Worm (Caenorhabditis elegans) whole organism, mixed stage, embryonic: ENCODE results near the gene Y73F8A.36.

Experiments
- M03D4.4 ChIP-seq: sonication (generic microtip); optimal IDR thresholded peaks from 2 replicates; lab custom pipeline; 2017; ENCODE audit warnings: mild to moderate bottlenecking, missing genetic modification characterization, missing compliant biosample characterization
- blmp-1 ChIP-seq: fragments of 150-350 bp; optimal IDR thresholded peaks from 2 replicates; lab custom pipeline; 2014; ENCODE audit warnings: missing biosample characterization, missing genetic modification characterization
- ceh-39 ChIP-seq: fragments of 150-350 bp; optimal IDR thresholded peaks from 2 replicates; lab custom pipeline; 2014; ENCODE audit warnings: missing biosample characterization, missing genetic modification characterization
- ceh-43 ChIP-seq: fragments of 200-800 bp; sonication (Bioruptor generic); optimal IDR thresholded peaks from 2 replicates; lab custom pipeline; 2018; ENCODE audit warnings: mild to moderate bottlenecking, missing genetic modification characterization, moderate library complexity, missing compliant biosample characterization
- ceh-83 ChIP-seq: fragments of 200-800 bp; sonication (Bioruptor generic); optimal IDR thresholded peaks from 2 replicates; lab custom pipeline; 2018; ENCODE audit warnings: mild to moderate bottlenecking, missing genetic modification characterization, missing compliant biosample characterization
- ces-1 ChIP-seq: fragments of 150-350 bp; optimal IDR thresholded peaks from 2 replicates; lab custom pipeline; 2014; ENCODE audit warnings: missing biosample characterization, missing genetic modification reagents, missing genetic modification characterization
- cnd-1 ChIP-seq: fragments of 200-800 bp; sonication (Bioruptor generic); optimal IDR thresholded peaks from 2 replicates; lab custom pipeline; 2018; ENCODE audit warnings: mild to moderate bottlenecking, missing genetic modification characterization, missing compliant biosample characterization
- drap-1 ChIP-seq: fragments of 200-800 bp; sonication (Bioruptor generic); optimal IDR thresholded peaks from 3 replicates; lab custom pipeline; 2018; ENCODE audit warnings: mild to moderate bottlenecking, missing genetic modification characterization, missing compliant biosample characterization
- elt-1 ChIP-seq: sonication (generic microtip); optimal IDR thresholded peaks from 2 replicates; lab custom pipeline; 2017; ENCODE audit warnings: missing genetic modification characterization, mild to moderate bottlenecking, missing compliant biosample characterization, antibody characterized with exemption, moderate library complexity, borderline replicate concordance; ENCODE audit not compliant: insufficient read depth
- elt-3 ChIP-seq: fragments of 150-350 bp; optimal IDR thresholded peaks from 2 replicates; lab custom pipeline; 2014; ENCODE audit warnings: missing biosample characterization, missing genetic modification characterization
- flh-1 ChIP-seq: fragments of 200-800 bp; sonication (Bioruptor generic); optimal IDR thresholded peaks from 2 replicates; lab custom pipeline; 2018; ENCODE audit warnings: mild to moderate bottlenecking, missing genetic modification characterization, moderate library complexity, missing compliant biosample characterization
- ham-2 ChIP-seq: fragments of 200-800 bp; sonication (Bioruptor generic); optimal IDR thresholded peaks from 2 replicates; lab custom pipeline; 2018; ENCODE audit warnings: mild to moderate bottlenecking, missing genetic modification characterization, missing compliant biosample characterization
- hlh-1 ChIP-seq: fragments of 150-350 bp; optimal IDR thresholded peaks from 2 replicates; lab custom pipeline; 2014; ENCODE audit warnings: missing biosample characterization, missing genetic modification reagents, missing genetic modification characterization
- lin-13 ChIP-seq: fragments of 150-350 bp; optimal IDR thresholded peaks from 2 replicates; lab custom pipeline; 2014; ENCODE audit warnings: missing biosample characterization, missing genetic modification characterization
- lin-32 ChIP-seq: fragments of 200-800 bp; sonication (Bioruptor generic); optimal IDR thresholded peaks from 2 replicates; lab custom pipeline; 2018; ENCODE audit warnings: mild to moderate bottlenecking, missing genetic modification characterization, missing compliant biosample characterization
- lsy-2 ChIP-seq: fragments of 150-350 bp; optimal IDR thresholded peaks from 2 replicates; lab custom pipeline; 2014; ENCODE audit warnings: missing biosample characterization, missing genetic modification characterization
- mab-5 ChIP-seq: fragments of 150-350 bp; optimal IDR thresholded peaks from 2 replicates; lab custom pipeline; 2014; ENCODE audit warnings: missing biosample characterization, missing genetic modification characterization
- mep-1 ChIP-seq: fragments of 150-350 bp; optimal IDR thresholded peaks from 2 replicates; lab custom pipeline; 2017; ENCODE audit warnings: missing biosample characterization, missing genetic modification reagents, missing genetic modification characterization, inconsistent platforms
- mls-2 ChIP-seq: sonication (generic microtip); optimal IDR thresholded peaks from 2 replicates; lab custom pipeline; 2016; ENCODE audit warnings: mild to moderate bottlenecking, missing genetic modification characterization, moderate library complexity, missing compliant biosample characterization
- nhr-12 ChIP-seq: fragments of 150-350 bp; optimal IDR thresholded peaks from 2 replicates; lab custom pipeline; 2014; ENCODE audit warnings: missing biosample characterization, missing genetic modification characterization
- nhr-76 ChIP-seq: sonication (generic microtip); optimal IDR thresholded peaks from 2 replicates; lab custom pipeline; 2017; ENCODE audit warnings: missing biosample characterization, missing genetic modification characterization
- pha-4 ChIP-seq: fragments of 150-350 bp; optimal IDR thresholded peaks from 2 replicates; lab custom pipeline; 2018; ENCODE audit warnings: missing biosample characterization, missing genetic modification reagents, missing genetic modification characterization
- sem-2 ChIP-seq: fragments of 200-800 bp; sonication (Bioruptor generic); optimal IDR thresholded peaks from 2 replicates; lab custom pipeline; 2018; ENCODE audit warnings: mild to moderate bottlenecking, missing genetic modification characterization, missing compliant biosample characterization
- snpc-4 ChIP-seq: fragments of 150-350 bp; optimal IDR thresholded peaks from 2 replicates; lab custom pipeline; 2014; ENCODE audit warnings: missing biosample characterization, missing genetic modification characterization
- sptf-1 ChIP-seq: sonication (generic microtip); optimal IDR thresholded peaks from 2 replicates; lab custom pipeline; 2017; ENCODE audit warnings: mild to moderate bottlenecking, missing genetic modification characterization, moderate library complexity, missing compliant biosample characterization
- tbx-8 ChIP-seq: fragments of 200-800 bp; sonication (Bioruptor generic); optimal IDR thresholded peaks from 2 replicates; lab custom pipeline; 2018; ENCODE audit warnings: mild to moderate bottlenecking, missing genetic modification characterization, moderate library complexity, missing compliant biosample characterization
- unc-120 ChIP-seq: sonication (generic microtip); optimal IDR thresholded peaks from 2 replicates; lab custom pipeline; 2017; ENCODE audit warnings: missing genetic modification characterization, missing compliant biosample characterization; ENCODE audit not compliant: poor library complexity, severe bottlenecking
- unc-39 ChIP-seq: fragments of 150-350 bp; optimal IDR thresholded peaks from 2 replicates; lab custom pipeline; 2014; ENCODE audit warnings: missing biosample characterization, missing genetic modification characterization
- unc-62 ChIP-seq: fragments of 150-350 bp; optimal IDR thresholded peaks from 2 replicates; lab custom pipeline; 2014; ENCODE audit warnings: missing biosample characterization, missing genetic modification reagents, missing genetic modification characterization
- zip-8 ChIP-seq: fragments of 150-350 bp; optimal IDR thresholded peaks from 2 replicates; lab custom pipeline; 2014; ENCODE audit warnings: missing biosample characterization, missing genetic modification characterization
- ztf-11 ChIP-seq: fragments of 150-350 bp; optimal IDR thresholded peaks from 2 replicates; lab custom pipeline; 2014; ENCODE audit warnings: missing biosample characterization, missing genetic modification characterization

The Y73F8A.36 gene

ce11 chrIV:15245655-15246054 is at the start of gene Y73F8A.36:
Gene Y73F8A.36 (plus strand): TSS chrIV:15245955.
- TF ChIP-seq pha-4, result no peak
- no peak for TF ChIP-seq nhr-76
- no peak for TF ChIP-seq nhr-12 (tag; lab: Kevin White, UChicago)
- TF ChIP-seq mls-2 (tag; lab: Kevin White, UChicago), result no peak
- no peak for TF ChIP-seq elt-3 (tag; lab: Kevin White, UChicago)
- TF ChIP-seq elt-1 (tag; lab: Kevin White, UChicago), result no peak
- TF ChIP-seq lin-32 (GFP tag; lab: Kevin White, UChicago), result no peak
- no peak for TF ChIP-seq cnd-1 (tag; lab: Kevin White, UChicago)
- TF ChIP-seq flh-1 (GFP tag; lab: Kevin White, UChicago), result no peak
- TF ChIP-seq sptf-1 (tag; lab: Kevin White, UChicago), result no peak
- no peak for TF ChIP-seq unc-120 (tag; lab: Kevin White, UChicago)

- TF ChIP-seq lin-32 (GFP tag; lab: Kevin White, UChicago), result no peak
- no peak for TF ChIP-seq mls-2 (tag; lab: Kevin White, UChicago)
- no peak for TF ChIP-seq sptf-1 (tag; lab: Kevin White, UChicago)
- no peak for TF ChIP-seq ham-2 (GFP tag; lab: Kevin White, UChicago)
- TF ChIP-seq snpc-4 (tag; lab: Kevin White, UChicago), result no peak
- no peak for TF ChIP-seq cnd-1 (tag; lab: Kevin White, UChicago)
- TF ChIP-seq blmp-1 (tag; lab: Kevin White, UChicago), result no peak
- TF ChIP-seq unc-62 (GFP tag; lab: Kevin White, UChicago), result no peak
- TF ChIP-seq tbx-8 (GFP tag; lab: Kevin White, UChicago), result no peak
- TF ChIP-seq zip-8, result no peak
- TF ChIP-seq ces-1, result no peak
- no peak for TF ChIP-seq mep-1 (tag; lab: Kevin White, UChicago)
- no peak for TF ChIP-seq ceh-39 (tag; lab: Kevin White, UChicago)
- TF ChIP-seq elt-3 (tag; lab: Kevin White, UChicago), result no peak
- no peak for TF ChIP-seq pha-4
Measured at ce11 chrIV:15202923-15203322, 42.8 kb upstream of the Y73F8A.36 start, which contains the start of gene sra-30. Gene sra-30 (minus strand): TSS chrIV:15203023.

- TF ChIP-seq sem-2 (GFP tag; lab: Kevin White, UChicago) (no peak), nhr-12 (tag; lab: Kevin White, UChicago) (no peak), hlh-1 (tag; lab: Kevin White, UChicago) (no peak), unc-120 (tag; lab: Kevin White, UChicago) (no peak), blmp-1 (tag; lab: Kevin White, UChicago) (no peak), ceh-83 (GFP tag; lab: Kevin White, UChicago) (no peak), elt-3 (tag; lab: Kevin White, UChicago) (no peak), M03D4.4 (no peak), nhr-76 (no peak), unc-62 (GFP tag; lab: Kevin White, UChicago) (no peak), flh-1 (GFP tag; lab: Kevin White, UChicago) (no peak), lsy-2 (tag; lab: Kevin White, UChicago) (no peak), ztf-11 (tag; lab: Kevin White, UChicago) (no peak), unc-39 (tag; lab: Kevin White, UChicago) (no peak), mab-5 (tag; lab: Kevin White, UChicago) (no peak), lin-32 (GFP tag; lab: Kevin White, UChicago) (no peak), tbx-8 (GFP tag; lab: Kevin White, UChicago) (no peak), snpc-4 (tag; lab: Kevin White, UChicago) (no peak)
Measured at ce11 chrIV:15206649-15207048, 39.1 kb upstream of the Y73F8A.36 start.

- no peak for TF ChIP-seq snpc-4 (tag; lab: Kevin White, UChicago)
- TF ChIP-seq pha-4, result no peak
- no peak for TF ChIP-seq ceh-43
- TF ChIP-seq lin-32 (GFP tag; lab: Kevin White, UChicago), result no peak
- TF ChIP-seq blmp-1 (tag; lab: Kevin White, UChicago), result no peak
- no peak for TF ChIP-seq flh-1 (GFP tag; lab: Kevin White, UChicago)
- no peak for TF ChIP-seq ceh-39 (tag; lab: Kevin White, UChicago)
- no peak for TF ChIP-seq drap-1
- no peak for TF ChIP-seq ces-1
- TF ChIP-seq mep-1 (tag; lab: Kevin White, UChicago), result no peak
- no peak for TF ChIP-seq unc-120 (tag; lab: Kevin White, UChicago)
- TF ChIP-seq sem-2 (GFP tag; lab: Kevin White, UChicago), result no peak
- no peak for TF ChIP-seq tbx-8 (GFP tag; lab: Kevin White, UChicago)
- no peak for TF ChIP-seq ztf-11 (tag; lab: Kevin White, UChicago)
- no peak for TF ChIP-seq sptf-1 (tag; lab: Kevin White, UChicago)
- TF ChIP-seq lsy-2 (tag; lab: Kevin White, UChicago), result no peak
- TF ChIP-seq lin-13, result no peak
- no peak for TF ChIP-seq hlh-1 (tag; lab: Kevin White, UChicago)
Measured at ce11 chrIV:15210482-15210881, 35.3 kb upstream of the Y73F8A.36 start.
